Fruit fly (Drosophila melanogaster): ENCODE measurements around the gene CG1440.

- no peak for TF ChIP-seq lola (GFP tag; optimal IDR thresholded peaks at IDR 0.05)
- no peak for TF ChIP-seq pan (optimal IDR thresholded peaks at IDR 0.05)
- no peak for TF ChIP-seq Myc (optimal IDR thresholded peaks at IDR 0.05)
- no peak for TF ChIP-seq OdsH (GFP tag; optimal IDR thresholded peaks at IDR 0.05)
- no peak for TF ChIP-seq Mio (GFP tag; optimal IDR thresholded peaks at IDR 0.05)
- no peak for TF ChIP-seq Vsx2 (GFP tag; optimal IDR thresholded peaks at IDR 0.05; ENCODE audit: partially characterized antibody)
- TF ChIP-seq CG9705 (GFP tag; optimal IDR thresholded peaks at IDR 0.05), result no peak
- TF ChIP-seq sv (GFP tag; optimal IDR thresholded peaks at IDR 0.05), result no peak
- TF ChIP-seq h (GFP tag; optimal IDR thresholded peaks at IDR 0.05), result no peak
- no peak for TF ChIP-seq Jra (GFP tag; optimal IDR thresholded peaks at IDR 0.05)
- TF ChIP-seq brk (GFP tag; optimal IDR thresholded peaks at IDR 0.05), result no peak
- TF ChIP-seq Dfd (GFP tag; optimal IDR thresholded peaks at IDR 0.05), result no peak
These were observed 33.7 kb downstream of the CG1440 start, which contains the start of gene Cp7Fa for dm6 chrX:8470588-8470987.

All from whole organism, wandering third instar larva.